Worm (Caenorhabditis elegans): ENCODE measurements around the gene F54H12.8.
"Not testable (repeated sequence)": the region's sequence is repeated elsewhere in the genome, so short reads cannot be mapped to it uniquely, and the experiment has no call there.

The F54H12.8 gene

DNA sequence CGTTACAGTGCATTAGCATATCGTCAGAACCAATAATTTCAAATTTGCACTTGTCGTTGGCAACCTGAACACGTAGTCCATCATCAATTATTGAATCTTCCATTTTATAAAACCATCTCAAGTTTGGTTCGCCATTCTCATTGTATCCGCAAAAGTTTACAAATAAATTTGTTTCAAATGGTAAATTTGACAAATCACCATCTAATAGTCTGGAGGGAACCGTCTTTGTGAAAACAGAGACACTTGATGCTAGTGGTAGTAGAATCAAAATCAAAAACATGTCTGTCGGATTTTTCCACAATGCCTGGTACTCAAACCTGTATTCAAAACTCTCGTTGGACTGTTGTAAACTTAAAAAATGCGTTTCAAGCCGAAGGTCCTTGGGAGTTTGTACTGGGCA is 4.7 kb downstream of the F54H12.8 start, which contains the start of gene F54H12.2:
TSS of gene F54H12.2 (plus strand) at position 301 of the 400 bp plus-strand sequence.
- not testable (repeated sequence) for TF ChIP-seq flt-1 (GFP tag; IDR thresholded peaks at IDR 0.05); hmbx-1 (tag; optimal IDR thresholded peaks at IDR 0.05); tbx-37 (GFP tag; conservative IDR thresholded peaks at IDR 0.05)

- not testable (repeated sequence) for TF ChIP-seq tra-4 (tag; optimal IDR thresholded peaks at IDR 0.05); ceh-36 (tag; optimal IDR thresholded peaks at IDR 0.05); ceh-13 (GFP tag; optimal IDR thresholded peaks at IDR 0.05)
Measured at ce11 chrIII:7962641-7963040, 6.4 kb downstream of the F54H12.8 start, which contains the start of gene F54H12.4. TSS of gene F54H12.4 (minus strand) at chrIII:7962741.

DNA sequence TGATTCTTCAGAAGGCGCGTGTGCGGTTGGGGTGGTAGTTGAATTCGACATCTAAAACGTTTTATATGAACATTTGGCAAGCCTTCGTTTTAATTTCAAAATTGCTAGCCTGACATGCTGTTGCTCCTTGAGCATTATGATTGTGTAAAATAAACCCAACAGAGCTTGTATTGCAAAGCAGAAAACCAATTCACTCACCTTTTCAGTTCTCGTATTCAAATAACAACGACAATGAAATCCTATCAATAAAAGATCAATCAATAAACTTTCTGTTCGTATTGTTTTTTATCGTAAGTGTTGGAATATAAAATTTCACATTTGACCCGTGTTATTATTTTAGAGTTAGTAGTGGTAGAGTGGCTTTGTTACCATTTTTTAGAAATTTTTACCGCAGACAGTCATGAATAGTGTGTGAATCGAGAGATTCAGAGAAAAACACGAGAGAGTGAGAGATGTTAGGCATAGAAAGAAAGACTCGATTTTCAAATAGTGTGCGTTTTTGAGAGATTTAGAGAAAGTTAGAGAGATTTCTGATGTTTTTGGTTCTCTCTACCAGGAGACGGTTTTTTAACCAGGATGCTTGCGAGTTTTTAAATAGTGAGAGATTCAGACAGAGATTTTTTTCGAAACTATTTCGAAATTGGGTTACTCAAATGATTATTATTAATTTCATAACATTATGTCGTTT is 10.0 kb downstream of the F54H12.8 start, which contains the start of gene F54H12.10:
TSS of gene F54H12.10 (minus strand) at position 51 of the 688 bp plus-strand sequence.
- not testable (repeated sequence) for TF ChIP-seq ets-7 (tag; optimal IDR thresholded peaks at IDR 0.05); F13C5.2 (tag; optimal IDR thresholded peaks at IDR 0.05); tbx-37 (GFP tag; conservative IDR thresholded peaks at IDR 0.05)

ce11 chrIII:7958085-7958484 is 10.9 kb downstream of the F54H12.8 start, which contains the start of gene C29E4.11:
TSS of gene C29E4.11 (minus strand) at chrIII:7958114.
- no peak for TF ChIP-seq hnd-1 (tag; optimal IDR thresholded peaks at IDR 0.05)
- no peak for TF ChIP-seq hmbx-1 (tag; optimal IDR thresholded peaks at IDR 0.05)
- TF ChIP-seq flt-1 (GFP tag; IDR thresholded peaks at IDR 0.05), result no peak
- no peak for TF ChIP-seq sea-1 (GFP tag; conservative IDR thresholded peaks at IDR 0.05)
- no peak for TF ChIP-seq ceh-36 (tag; optimal IDR thresholded peaks at IDR 0.05)
- no peak for TF ChIP-seq tbx-37 (GFP tag; conservative IDR thresholded peaks at IDR 0.05)
- no peak for TF ChIP-seq ama-1 (optimal IDR thresholded peaks at IDR 0.05)
- TF ChIP-seq pes-1 (GFP tag; IDR thresholded peaks at IDR 0.05), result no peak
- no peak for TF ChIP-seq tra-4 (tag; optimal IDR thresholded peaks at IDR 0.05)
- no peak for TF ChIP-seq ets-7 (tag; optimal IDR thresholded peaks at IDR 0.05)
- TF ChIP-seq ceh-13 (GFP tag; optimal IDR thresholded peaks at IDR 0.05), result no peak
- no peak for TF ChIP-seq scrt-1 (GFP tag; IDR thresholded peaks at IDR 0.05)
- TF ChIP-seq tbx-11 (GFP tag; IDR thresholded peaks at IDR 0.05), result no peak
- TF ChIP-seq aly-1 (tag; optimal IDR thresholded peaks at IDR 0.05), result no peak
- TF ChIP-seq hmg-4 (GFP tag; optimal IDR thresholded peaks at IDR 0.05), result no peak
- no peak for TF ChIP-seq B0310.2 (tag; optimal IDR thresholded peaks at IDR 0.05)

ce11 chrIII:7956965-7957364 is 12.1 kb downstream of the F54H12.8 start, which contains the start of gene C29E4.9:
TSS of gene C29E4.9 (minus strand) at chrIII:7957065.
- TF ChIP-seq ets-7 (tag; optimal IDR thresholded peaks at IDR 0.05), result no peak

- TF ChIP-seq ceh-36 (tag; optimal IDR thresholded peaks at IDR 0.05), result no peak
- no peak for TF ChIP-seq ceh-13 (GFP tag; optimal IDR thresholded peaks at IDR 0.05)
- no peak for TF ChIP-seq ama-1 (optimal IDR thresholded peaks at IDR 0.05)
- no peak for TF ChIP-seq sea-1 (GFP tag; conservative IDR thresholded peaks at IDR 0.05)
- no peak for TF ChIP-seq tra-4 (tag; optimal IDR thresholded peaks at IDR 0.05)
- TF ChIP-seq pes-1 (GFP tag; IDR thresholded peaks at IDR 0.05), result no peak
- no peak for TF ChIP-seq hnd-1 (tag; optimal IDR thresholded peaks at IDR 0.05)
- TF ChIP-seq hmbx-1 (tag; optimal IDR thresholded peaks at IDR 0.05), result no peak
- no peak for TF ChIP-seq scrt-1 (GFP tag; IDR thresholded peaks at IDR 0.05)
- no peak for TF ChIP-seq tbx-37 (GFP tag; conservative IDR thresholded peaks at IDR 0.05)
- no peak for TF ChIP-seq tbx-11 (GFP tag; IDR thresholded peaks at IDR 0.05)
- TF ChIP-seq B0310.2 (tag; optimal IDR thresholded peaks at IDR 0.05), result no peak
- TF ChIP-seq flt-1 (GFP tag; IDR thresholded peaks at IDR 0.05), result no peak
- TF ChIP-seq F13C5.2 (tag; optimal IDR thresholded peaks at IDR 0.05), result no peak
- TF ChIP-seq aly-1 (tag; optimal IDR thresholded peaks at IDR 0.05), result no peak
- no peak for TF ChIP-seq ets-7 (tag; optimal IDR thresholded peaks at IDR 0.05)
- TF ChIP-seq hmg-4 (GFP tag; optimal IDR thresholded peaks at IDR 0.05), result no peak
Measured at ce11 chrIII:7953208-7953607, 15.8 kb downstream of the F54H12.8 start, which contains the start of gene let-754. TSS of gene let-754 (minus strand) at chrIII:7953308.

DNA sequence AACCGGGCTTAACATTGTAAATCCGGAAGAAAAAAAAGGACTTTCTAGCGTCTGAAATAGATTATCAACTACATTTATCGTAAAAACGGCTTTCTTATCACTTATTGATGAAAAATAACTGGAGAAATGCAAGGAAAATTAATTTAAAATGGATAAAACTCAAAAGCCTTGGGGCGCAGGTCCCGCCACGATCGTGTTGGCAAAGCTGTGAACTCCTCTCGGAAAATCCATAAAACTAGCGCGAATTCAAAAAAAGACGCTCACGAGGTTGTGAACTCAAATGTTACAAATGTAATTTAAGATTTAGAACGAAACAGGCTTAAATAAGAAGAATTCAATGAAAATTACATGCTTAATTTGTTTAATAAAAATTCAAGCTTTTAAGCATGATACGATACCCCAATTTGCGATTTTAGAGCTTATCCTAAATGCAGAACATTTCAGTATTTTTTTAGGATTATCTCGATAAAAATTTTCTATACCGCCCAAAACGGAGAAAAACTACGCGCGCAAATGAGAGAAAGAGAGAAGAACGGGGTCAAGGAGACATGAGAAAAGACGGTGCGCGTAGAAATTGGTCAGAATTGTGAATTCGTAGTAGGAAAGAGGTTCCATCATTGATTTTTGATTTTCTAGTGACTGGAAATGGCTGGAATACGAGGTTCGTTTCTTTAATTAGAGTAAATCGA is 16.8 kb downstream of the F54H12.8 start, which contains the start of gene C29E4.15:
TSS of gene C29E4.15 (plus strand) at position 547 of the 689 bp plus-strand sequence.
- TF ChIP-seq F13C5.2 (tag; optimal IDR thresholded peaks at IDR 0.05) (no peak), hmg-4 (GFP tag; optimal IDR thresholded peaks at IDR 0.05) (no peak), tra-4 (tag; optimal IDR thresholded peaks at IDR 0.05) (no peak), aly-1 (tag; optimal IDR thresholded peaks at IDR 0.05) (no peak), flt-1 (GFP tag; IDR thresholded peaks at IDR 0.05) (no peak), ets-7 (tag; optimal IDR thresholded peaks at IDR 0.05) (no peak), ama-1 (optimal IDR thresholded peaks at IDR 0.05) (no peak), pes-1 (GFP tag; IDR thresholded peaks at IDR 0.05) (no peak), hmbx-1 (tag; optimal IDR thresholded peaks at IDR 0.05) (no peak), ceh-36 (tag; optimal IDR thresholded peaks at IDR 0.05) (no peak)

DNA sequence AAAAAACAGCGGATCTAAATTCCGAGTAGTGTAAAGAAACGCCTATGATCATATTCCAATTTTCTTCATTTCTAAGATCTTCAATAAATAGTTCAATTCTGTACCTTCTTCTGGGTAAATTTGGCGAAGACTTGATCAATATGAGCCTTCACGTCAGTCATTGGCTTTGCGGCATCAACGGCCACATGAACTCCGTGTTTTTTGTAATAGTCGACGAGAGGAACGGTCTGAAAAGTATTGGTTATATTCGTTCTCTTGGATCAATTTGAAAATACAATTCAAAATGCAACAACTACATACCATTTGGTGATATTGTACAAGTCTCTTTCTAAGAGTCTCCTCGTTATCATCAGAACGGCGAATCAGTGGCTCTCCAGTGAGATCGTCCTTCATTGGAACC is 18.6 kb downstream of the F54H12.8 start:
- TF ChIP-seq B0310.2 (tag; optimal IDR thresholded peaks at IDR 0.05), result no peak
- TF ChIP-seq ama-1 (optimal IDR thresholded peaks at IDR 0.05), result no peak
- no peak for TF ChIP-seq ceh-36 (tag; optimal IDR thresholded peaks at IDR 0.05)
- TF ChIP-seq hmbx-1 (tag; optimal IDR thresholded peaks at IDR 0.05), result no peak
- no peak for TF ChIP-seq ceh-13 (GFP tag; optimal IDR thresholded peaks at IDR 0.05)

Measured in whole organism, early embryonic.